Worm (Caenorhabditis elegans) whole organism, young adult: ENCODE data around the gene clec-227.

Source experiments
- F10E7.11 ChIP-seq: sonication (generic microtip); optimal IDR thresholded peaks from 2 replicates; lab custom pipeline; 2017; ENCODE audit warnings: mild to moderate bottlenecking, missing genetic modification characterization, moderate library complexity, missing compliant biosample characterization
- F37B4.10 ChIP-seq: fragments of 200-800 bp; sonication (Bioruptor generic); IDR thresholded peaks from 2 replicates; pipeline ENCODE4 v1.3.6; 2022; ENCODE audit warnings: missing genetic modification characterization, missing compliant biosample characterization
- ama-1 ChIP-seq, 3 experiments: fragments of 150-350 bp in 1 of 3; sonication (generic microtip) in 2 of 3; optimal IDR thresholded peaks; 2 replicates each; lab custom pipeline; 2014 to 2018; ENCODE audit warnings: missing biosample characterization in 2 of 3, missing genetic modification characterization in 2 of 3, missing genetic modification reagents in 2 of 3
- athp-1 ChIP-seq: sonication (generic microtip); optimal IDR thresholded peaks from 2 replicates; lab custom pipeline; 2017; ENCODE audit warnings: mild to moderate bottlenecking, missing genetic modification characterization, missing compliant biosample characterization
- die-1 ChIP-seq: sonication (generic microtip); optimal IDR thresholded peaks from 2 replicates; lab custom pipeline; 2016; ENCODE audit warnings: missing genotype, mild to moderate bottlenecking, missing genetic modification characterization, missing compliant biosample characterization
- dpl-1 ChIP-seq: fragments of 150-350 bp; optimal IDR thresholded peaks from 2 replicates; lab custom pipeline; 2014; ENCODE audit warnings: missing biosample characterization, missing genetic modification reagents, missing genetic modification characterization
- him-1 ChIP-seq: sonication (generic microtip); optimal IDR thresholded peaks from 2 replicates; lab custom pipeline; 2016; ENCODE audit warnings: missing genotype, missing genetic modification reagents, missing genetic modification characterization, missing compliant biosample characterization
- hrde-1 ChIP-seq: sonication (generic microtip); optimal IDR thresholded peaks from 2 replicates; lab custom pipeline; 2016; ENCODE audit warnings: missing genetic modification characterization, mild to moderate bottlenecking, missing compliant biosample characterization, moderate library complexity, missing genotype, missing genetic modification reagents, borderline replicate concordance
- mes-4 ChIP-seq: sonication (generic microtip); optimal IDR thresholded peaks from 2 replicates; lab custom pipeline; 2016; ENCODE audit warnings: missing genotype, missing genetic modification characterization, missing compliant biosample characterization
- sptf-2 ChIP-seq: fragments of 200-800 bp; sonication (Bioruptor generic); optimal IDR thresholded peaks from 2 replicates; lab custom pipeline; 2018; ENCODE audit warnings: mild to moderate bottlenecking, missing genetic modification characterization, missing compliant biosample characterization
- unc-62 ChIP-seq: fragments of 150-350 bp; optimal IDR thresholded peaks from 2 replicates; lab custom pipeline; 2014; ENCODE audit warnings: missing biosample characterization, missing genetic modification reagents, missing genetic modification characterization
- ztf-3 ChIP-seq: fragments of 200-800 bp; sonication (Bioruptor generic); optimal IDR thresholded peaks from 2 replicates; lab custom pipeline; 2018; ENCODE audit warnings: mild to moderate bottlenecking, missing genetic modification characterization, missing compliant biosample characterization

ce11 chrV:14476680-14477079 lies 4.4 kb downstream of the clec-227 start, which contains the start of gene clec-54:
- no peak for TF ChIP-seq athp-1 (tag; lab: Kevin White, UChicago)
- TF ChIP-seq F10E7.11 (tag; lab: Kevin White, UChicago) = no peak
- TF ChIP-seq mes-4 (tag; lab: Kevin White, UChicago) = no peak
- no peak for TF ChIP-seq unc-62 (GFP tag; lab: Kevin White, UChicago)
- no peak for TF ChIP-seq ztf-3 (GFP tag; lab: Kevin White, UChicago)
- no peak for TF ChIP-seq F37B4.10 (GFP tag; lab: Robert Waterston, UW)
- no peak for TF ChIP-seq him-1 (tag; lab: Kevin White, UChicago)
- no peak for TF ChIP-seq hrde-1 (tag; lab: Kevin White, UChicago)
- TF ChIP-seq sptf-2 = no peak
- TF ChIP-seq dpl-1 (GFP tag; lab: Kevin White, UChicago) = no peak
- TF ChIP-seq ama-1 (optimal IDR thresholded peaks at IDR 0.05; lab: Kevin White, UChicago) = no peak
- no peak for TF ChIP-seq ama-1 (GFP tag; optimal IDR thresholded peaks at IDR 0.05; lab: Kevin White, UChicago)
- TF ChIP-seq die-1 (tag; lab: Kevin White, UChicago) = no peak
